Fruit fly (Drosophila melanogaster): ENCODE data around the gene CG31495.

DNA sequence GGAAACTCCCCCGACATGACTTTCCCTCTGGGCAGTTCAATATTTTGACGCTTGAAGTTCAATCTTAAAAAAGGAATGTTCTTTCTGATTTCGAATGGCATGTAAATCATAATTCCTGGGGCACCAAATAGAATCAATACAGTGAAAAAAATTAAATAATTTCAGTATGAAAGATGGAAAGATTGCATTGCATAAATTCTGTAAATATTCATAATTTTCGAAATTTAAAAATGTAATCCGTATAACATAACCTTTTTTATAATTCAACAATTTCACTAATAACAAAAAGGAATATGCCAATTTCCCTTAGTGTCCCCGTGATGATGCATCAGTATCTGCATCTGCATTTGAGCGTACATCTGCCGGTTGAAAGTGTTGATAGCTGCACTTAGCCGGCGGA is 41.1 kb upstream of the CG31495 start:
- TF ChIP-seq EcR (GFP tag; optimal IDR thresholded peaks at IDR 0.05) = no peak
- no peak for TF ChIP-seq usp (GFP tag; optimal IDR thresholded peaks at IDR 0.05)
- no peak for TF ChIP-seq psq (optimal IDR thresholded peaks at IDR 0.05)

All from whole organism.